Worm (Caenorhabditis elegans): ENCODE data around the gene fbxb-40.
"Not testable (repeated sequence)": the region's sequence is repeated elsewhere in the genome, so short reads cannot be mapped to it uniquely, and the experiment has no call there.

fbxb-40 gene

ce11 chrII:1046937-1047336 lies 2.8 kb downstream of the fbxb-40 start:
- no peak for TF ChIP-seq unc-62 (GFP tag; optimal IDR thresholded peaks at IDR 0.05)

ce11 chrII:1045692-1046091 lies 4.1 kb downstream of the fbxb-40 start, which contains the start of gene str-148:
Gene str-148, plus strand, starts transcription at chrII:1045992.
- no peak for TF ChIP-seq unc-62 (GFP tag; optimal IDR thresholded peaks at IDR 0.05)

- not testable (repeated sequence) for TF ChIP-seq unc-62 (GFP tag; optimal IDR thresholded peaks at IDR 0.05)
These were observed 5.8 kb downstream of the fbxb-40 start, which contains the start of gene fbxb-45 for ce11 chrII:1043932-1044331. Gene fbxb-45, minus strand, starts transcription at chrII:1044032.

- no peak for TF ChIP-seq unc-62 (GFP tag; optimal IDR thresholded peaks at IDR 0.05)
These were observed 7.5 kb downstream of the fbxb-40 start, which contains the start of gene fbxb-41 for ce11 chrII:1042227-1042626. Gene fbxb-41, minus strand, starts transcription at chrII:1042327.

ce11 chrII:1040464-1040863 lies 9.3 kb downstream of the fbxb-40 start, which contains the start of gene fbxb-39:
Gene fbxb-39, minus strand, starts transcription at chrII:1040564.
- TF ChIP-seq unc-62 (GFP tag; optimal IDR thresholded peaks at IDR 0.05) = no peak

- no peak for TF ChIP-seq unc-62 (GFP tag; optimal IDR thresholded peaks at IDR 0.05)
These were observed 21.1 kb downstream of the fbxb-40 start, which contains the start of gene math-34 for ce11 chrII:1028602-1029001. Gene math-34, plus strand, starts transcription at chrII:1028972.

- no peak for TF ChIP-seq unc-62 (GFP tag; optimal IDR thresholded peaks at IDR 0.05)
These were observed 23.1 kb downstream of the fbxb-40 start, which contains the start of gene M01D1.12 for ce11 chrII:1026670-1027069. Gene M01D1.12, plus strand, starts transcription at chrII:1026970.

ce11 chrII:1024684-1025083 lies 25.1 kb downstream of the fbxb-40 start, which contains the start of gene btb-11:
Gene btb-11, minus strand, starts transcription at chrII:1024784.
- TF ChIP-seq unc-62 (GFP tag; optimal IDR thresholded peaks at IDR 0.05) = not testable (repeated sequence)

- not testable (repeated sequence) for TF ChIP-seq unc-62 (GFP tag; optimal IDR thresholded peaks at IDR 0.05)
These were observed 43.4 kb downstream of the fbxb-40 start, which contains the start of gene F45D11.14 for ce11 chrII:1006375-1006774. Gene F45D11.14, minus strand, starts transcription at chrII:1006475.

ce11 chrII:1001351-1001750 lies 48.4 kb downstream of the fbxb-40 start, which contains the start of the genes fbxb-30 and F45D11.5:
Gene fbxb-30, minus strand, starts transcription at chrII:1001451.
Gene F45D11.5, plus strand, starts transcription at chrII:1001702.
- no peak for TF ChIP-seq unc-62 (GFP tag; optimal IDR thresholded peaks at IDR 0.05)

ce11 chrII:999493-999892 lies 50.3 kb downstream of the fbxb-40 start, which contains the start of gene fbxb-29:
Gene fbxb-29, minus strand, starts transcription at chrII:999593.
- no peak for TF ChIP-seq unc-62 (GFP tag; optimal IDR thresholded peaks at IDR 0.05)
